Worm (Caenorhabditis elegans) whole organism, late embryonic: ENCODE data around the gene K07F5.6.

Experiments used
- C08G9.2 ChIP-seq: sonication (generic microtip); optimal IDR thresholded peaks from 2 replicates; lab custom pipeline; 2016; ENCODE audit warnings: mild to moderate bottlenecking, missing genetic modification characterization, moderate library complexity, missing compliant biosample characterization
- F13H6.1 ChIP-seq: sonication (generic microtip); optimal IDR thresholded peaks from 2 replicates; lab custom pipeline; 2016; ENCODE audit warnings: missing genetic modification characterization, missing compliant biosample characterization
- K02D7.2 ChIP-seq: sonication (generic microtip); optimal IDR thresholded peaks from 2 replicates; lab custom pipeline; 2017; ENCODE audit warnings: mild to moderate bottlenecking, missing genetic modification characterization, missing compliant biosample characterization
- K09A11.1 ChIP-seq: sonication (generic microtip); optimal IDR thresholded peaks from 2 replicates; lab custom pipeline; 2017; ENCODE audit warnings: antibody characterized with exemption, mild to moderate bottlenecking, missing genetic modification characterization, missing compliant biosample characterization; ENCODE audit not compliant: insufficient read depth
- Y22D7AL.16 ChIP-seq: sonication (generic microtip); optimal IDR thresholded peaks from 2 replicates; lab custom pipeline; 2016; ENCODE audit warnings: missing genetic modification characterization, missing compliant biosample characterization
- ceh-2 ChIP-seq: sonication (generic microtip); optimal IDR thresholded peaks from 2 replicates; lab custom pipeline; 2016; ENCODE audit warnings: missing genotype, missing genetic modification characterization, missing compliant biosample characterization
- ceh-22 ChIP-seq: sonication (generic microtip); optimal IDR thresholded peaks from 2 replicates; lab custom pipeline; 2017; ENCODE audit warnings: missing biosample characterization, missing genetic modification characterization
- ceh-24 ChIP-seq: sonication (generic microtip); optimal IDR thresholded peaks from 2 replicates; lab custom pipeline; 2016; ENCODE audit warnings: mild to moderate bottlenecking, missing genetic modification characterization, missing compliant biosample characterization
- ceh-31 ChIP-seq: sonication (generic microtip); optimal IDR thresholded peaks from 2 replicates; lab custom pipeline; 2016; ENCODE audit warnings: missing genetic modification characterization, missing compliant biosample characterization
- ceh-45 ChIP-seq: fragments of 200-800 bp; sonication (Bioruptor generic); IDR thresholded peaks from 2 replicates; pipeline ENCODE4 v1.3.6; 2022; ENCODE audit warnings: missing genetic modification reagents, missing genetic modification characterization, missing compliant biosample characterization
- ceh-6 ChIP-seq: fragments of 200-800 bp; sonication (Bioruptor generic); optimal IDR thresholded peaks from 2 replicates; lab custom pipeline; 2018; ENCODE audit warnings: mild to moderate bottlenecking, missing genetic modification characterization, missing compliant biosample characterization
- che-1 ChIP-seq: sonication (generic microtip); optimal IDR thresholded peaks from 2 replicates; lab custom pipeline; 2016; ENCODE audit warnings: mild to moderate bottlenecking, missing genetic modification characterization, missing compliant biosample characterization
- dmd-4 ChIP-seq: sonication (generic microtip); optimal IDR thresholded peaks from 2 replicates; lab custom pipeline; 2016; ENCODE audit warnings: borderline replicate concordance, missing genetic modification characterization, missing compliant biosample characterization
- dve-1 ChIP-seq: sonication (generic microtip); optimal IDR thresholded peaks from 2 replicates; lab custom pipeline; 2017; ENCODE audit warnings: antibody characterized with exemption, mild to moderate bottlenecking, missing genetic modification characterization, missing compliant biosample characterization
- elt-2 ChIP-seq: sonication (generic microtip); optimal IDR thresholded peaks from 2 replicates; lab custom pipeline; 2016; ENCODE audit warnings: missing genetic modification reagents, missing genetic modification characterization, missing compliant biosample characterization
- ets-4 ChIP-seq: sonication (generic microtip); optimal IDR thresholded peaks from 2 replicates; lab custom pipeline; 2016; ENCODE audit warnings: missing genetic modification characterization, missing compliant biosample characterization
- eyg-1 ChIP-seq: sonication (generic microtip); optimal IDR thresholded peaks from 2 replicates; lab custom pipeline; 2016; ENCODE audit warnings: missing genotype, missing genetic modification characterization, missing compliant biosample characterization
- fax-1 ChIP-seq: sonication (generic microtip); optimal IDR thresholded peaks from 2 replicates; lab custom pipeline; 2016; ENCODE audit warnings: missing genotype, missing genetic modification characterization, missing compliant biosample characterization
- fkh-10 ChIP-seq: fragments of 150-350 bp; optimal IDR thresholded peaks from 2 replicates; lab custom pipeline; 2014; ENCODE audit warnings: missing biosample characterization, missing genetic modification reagents, missing genetic modification characterization
- gmeb-2 ChIP-seq: sonication (generic microtip); optimal IDR thresholded peaks from 2 replicates; lab custom pipeline; 2016; ENCODE audit warnings: missing genetic modification characterization, inconsistent platforms, missing compliant biosample characterization
- hlh-13 ChIP-seq: fragments of 200-800 bp; sonication (Bioruptor generic); optimal IDR thresholded peaks from 2 replicates; lab custom pipeline; 2018; ENCODE audit warnings: mild to moderate bottlenecking, missing genetic modification characterization, missing compliant biosample characterization
- hlh-30 ChIP-seq: sonication (generic microtip); optimal IDR thresholded peaks from 2 replicates; lab custom pipeline; 2017; ENCODE audit warnings: antibody characterized with exemption, missing genetic modification characterization, missing compliant biosample characterization; ENCODE audit not compliant: insufficient read depth
- hlh-6 ChIP-seq: sonication (generic microtip); optimal IDR thresholded peaks from 2 replicates; lab custom pipeline; 2016; ENCODE audit warnings: missing genotype, missing genetic modification characterization, missing compliant biosample characterization
- hlh-8 ChIP-seq: sonication (generic microtip); optimal IDR thresholded peaks from 2 replicates; lab custom pipeline; 2016; ENCODE audit warnings: missing genotype, missing genetic modification characterization, missing compliant biosample characterization
- lin-11 ChIP-seq: fragments of 200-800 bp; sonication (Bioruptor generic); optimal IDR thresholded peaks from 2 replicates; lab custom pipeline; 2018; ENCODE audit warnings: mild to moderate bottlenecking, missing genetic modification characterization, missing compliant biosample characterization
- madf-2 ChIP-seq: sonication (generic microtip); optimal IDR thresholded peaks from 2 replicates; lab custom pipeline; 2017; ENCODE audit warnings: missing genetic modification characterization, missing compliant biosample characterization
- mec-3 ChIP-seq: sonication (generic microtip); optimal IDR thresholded peaks from 2 replicates; lab custom pipeline; 2016; ENCODE audit warnings: borderline replicate concordance, missing genetic modification characterization, missing compliant biosample characterization
- npax-4 ChIP-seq: sonication (generic microtip); optimal IDR thresholded peaks from 2 replicates; lab custom pipeline; 2016; ENCODE audit warnings: missing genetic modification characterization, missing compliant biosample characterization
- pax-1 ChIP-seq: fragments of 150-350 bp; optimal IDR thresholded peaks from 2 replicates; lab custom pipeline; 2014; ENCODE audit warnings: missing biosample characterization, missing genetic modification characterization
- pha-2 ChIP-seq: sonication (generic microtip); optimal IDR thresholded peaks from 2 replicates; lab custom pipeline; 2017; ENCODE audit warnings: mild to moderate bottlenecking, missing genetic modification characterization, missing compliant biosample characterization
- pha-4 ChIP-seq: fragments of 150-350 bp; optimal IDR thresholded peaks from 2 replicates; lab custom pipeline; 2018; ENCODE audit warnings: missing biosample characterization, missing genetic modification reagents, missing genetic modification characterization
- pqm-1 ChIP-seq: sonication (generic microtip); optimal IDR thresholded peaks from 2 replicates; lab custom pipeline; 2016; ENCODE audit warnings: missing genetic modification characterization, missing compliant biosample characterization
- pros-1 ChIP-seq: fragments of 150-350 bp; optimal IDR thresholded peaks from 2 replicates; lab custom pipeline; 2014; ENCODE audit warnings: missing biosample characterization, missing genetic modification reagents, missing genetic modification characterization
- ref-2 ChIP-seq: sonication (generic microtip); optimal IDR thresholded peaks from 2 replicates; lab custom pipeline; 2016; ENCODE audit warnings: missing genetic modification characterization, missing compliant biosample characterization
- sox-4 ChIP-seq: sonication (generic microtip); optimal IDR thresholded peaks from 2 replicates; lab custom pipeline; 2017; ENCODE audit warnings: mild to moderate bottlenecking, missing genetic modification characterization, inconsistent platforms, missing compliant biosample characterization
- syd-9 ChIP-seq: sonication (generic microtip); optimal IDR thresholded peaks from 2 replicates; lab custom pipeline; 2016; ENCODE audit warnings: mild to moderate bottlenecking, missing genetic modification characterization, moderate library complexity, missing compliant biosample characterization
- tbx-2 ChIP-seq: sonication (generic microtip); optimal IDR thresholded peaks from 2 replicates; lab custom pipeline; 2016; ENCODE audit warnings: missing genetic modification characterization, missing compliant biosample characterization
- tbx-7 ChIP-seq: sonication (generic microtip); optimal IDR thresholded peaks from 2 replicates; lab custom pipeline; 2016; ENCODE audit warnings: missing genotype, missing genetic modification characterization, missing compliant biosample characterization
- ttx-3 ChIP-seq: sonication (generic microtip); optimal IDR thresholded peaks from 2 replicates; lab custom pipeline; 2016; ENCODE audit warnings: missing genetic modification reagents, missing genetic modification characterization, missing compliant biosample characterization
- unc-3 ChIP-seq, 2 experiments: fragments of 200-800 bp in 1 of 2; sonication (Bioruptor generic) in 1 of 2; sonication (generic microtip) in 1 of 2; conservative IDR thresholded peaks in 1 of 2; optimal IDR thresholded peaks in 1 of 2; 2 replicates each; pipeline versions ENCODE4 v1.3.6 to Lab custom; 2016 to 2022; ENCODE audit warnings: missing compliant biosample characterization in 2 of 2, missing genetic modification characterization in 2 of 2, missing genetic modification reagents in 1 of 2
- unc-42 ChIP-seq: sonication (generic microtip); optimal IDR thresholded peaks from 2 replicates; lab custom pipeline; 2016; ENCODE audit warnings: missing genotype, missing genetic modification characterization, missing compliant biosample characterization
- unc-55 ChIP-seq: sonication (generic microtip); optimal IDR thresholded peaks from 2 replicates; lab custom pipeline; 2017; ENCODE audit warnings: missing biosample characterization, missing genetic modification reagents, missing genetic modification characterization
- unc-86 ChIP-seq: sonication (generic microtip); optimal IDR thresholded peaks from 2 replicates; lab custom pipeline; 2016; ENCODE audit warnings: missing genetic modification characterization, missing compliant biosample characterization
- zip-5 ChIP-seq: sonication (generic microtip); optimal IDR thresholded peaks from 2 replicates; lab custom pipeline; 2016; ENCODE audit warnings: missing genetic modification characterization, missing compliant biosample characterization

Gene K07F5.6

DNA sequence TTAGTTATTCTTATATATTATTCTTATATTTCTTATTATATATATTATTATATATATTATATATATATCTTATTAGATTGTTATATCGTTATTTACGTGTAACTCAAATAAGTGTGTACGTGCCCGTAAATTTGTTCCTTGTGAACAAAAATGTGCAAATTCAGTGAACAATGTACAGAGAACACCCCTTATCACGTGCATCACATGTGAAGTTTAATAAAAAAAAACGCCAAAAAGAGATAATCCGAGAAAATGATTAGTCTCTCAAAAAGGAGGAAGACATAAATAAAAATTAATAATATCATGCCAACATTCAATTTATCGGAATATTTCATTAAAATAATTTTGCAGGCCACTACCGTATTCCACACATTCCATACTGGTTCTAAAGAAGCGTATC, 46.8 kb downstream of the K07F5.6 start:
- TF ChIP-seq ets-4 (tag; lab: Kevin White, UChicago) = no peak
- no peak for TF ChIP-seq lin-11 (tag; lab: Kevin White, UChicago)
- no peak for TF ChIP-seq ceh-24
- TF ChIP-seq mec-3 (tag; lab: Kevin White, UChicago) = no peak
- TF ChIP-seq pros-1 (tag; lab: Kevin White, UChicago) = no peak
- no peak for TF ChIP-seq F13H6.1 (tag; lab: Kevin White, UChicago)

DNA sequence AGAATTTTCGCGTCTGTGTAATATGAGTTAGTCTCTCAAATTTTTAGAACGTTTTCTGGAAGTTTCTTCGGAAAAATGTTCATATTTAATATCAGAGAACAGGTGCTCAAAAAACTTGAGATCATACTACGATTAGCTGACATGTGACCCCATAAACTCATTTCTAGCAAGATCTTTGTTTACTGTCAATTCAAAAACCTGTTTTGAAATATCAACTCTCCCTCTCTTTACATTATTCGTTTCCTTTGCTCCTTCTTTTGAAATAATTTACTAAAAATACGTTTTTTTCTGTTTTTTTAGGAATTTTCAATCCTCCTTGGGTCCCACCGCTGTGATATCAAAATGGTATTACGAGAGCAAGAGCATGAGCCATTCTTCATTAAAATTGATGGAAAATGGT, 47.3 kb downstream of the K07F5.6 start, which contains the start of gene fat-4:
TSS of gene fat-4 (plus strand) at position 301 of the 400 bp plus-strand sequence.
- TF ChIP-seq gmeb-2 (tag; lab: Kevin White, UChicago) (no peak), ceh-22 (tag; lab: Kevin White, UChicago) (no peak), madf-2 (tag; lab: Kevin White, UChicago) (no peak), pha-4 (no peak), che-1 (tag; lab: Kevin White, UChicago) (no peak), K02D7.2 (tag; lab: Kevin White, UChicago) (no peak), pqm-1 (tag; lab: Kevin White, UChicago) (no peak), hlh-8 (tag; lab: Kevin White, UChicago) (no peak), dve-1 (tag; lab: Kevin White, UChicago) (no peak), unc-86 (tag; lab: Kevin White, UChicago) (no peak), Y22D7AL.16 (tag; lab: Kevin White, UChicago) (no peak), fkh-10 (GFP tag; lab: Kevin White, UChicago) (no peak), zip-5 (no peak), fax-1 (tag; lab: Kevin White, UChicago) (no peak), npax-4 (tag; lab: Kevin White, UChicago) (no peak), hlh-13 (GFP tag; lab: Kevin White, UChicago) (no peak), K09A11.1 (tag; lab: Kevin White, UChicago) (no peak), lin-11 (tag; lab: Kevin White, UChicago) (no peak), ceh-24 (no peak)
- TF ChIP-seq, all 69 proteins: peak for 0

DNA sequence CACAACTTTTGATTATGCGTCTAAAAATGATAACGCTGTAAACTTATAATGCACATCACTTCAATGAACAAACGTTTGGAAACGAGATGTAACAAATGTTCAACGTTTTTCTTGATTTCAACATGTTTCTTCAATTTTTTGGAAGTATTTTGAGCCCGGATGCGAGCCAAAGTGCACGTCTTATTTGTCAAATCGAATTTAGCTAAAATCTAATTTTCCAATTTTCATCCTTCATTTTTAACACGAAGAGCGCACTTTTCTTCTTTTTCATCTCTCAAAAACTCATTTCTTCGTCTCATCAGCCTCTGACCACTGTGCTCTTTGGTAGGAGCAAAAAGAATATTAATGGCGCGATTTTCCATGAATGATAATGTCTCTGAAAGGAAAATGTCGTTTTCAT, 48.2 kb downstream of the K07F5.6 start:
- TF ChIP-seq ceh-45 (GFP tag; lab: Robert Waterston, UW) = no peak
- peak; percentile 96 for TF ChIP-seq unc-42

DNA sequence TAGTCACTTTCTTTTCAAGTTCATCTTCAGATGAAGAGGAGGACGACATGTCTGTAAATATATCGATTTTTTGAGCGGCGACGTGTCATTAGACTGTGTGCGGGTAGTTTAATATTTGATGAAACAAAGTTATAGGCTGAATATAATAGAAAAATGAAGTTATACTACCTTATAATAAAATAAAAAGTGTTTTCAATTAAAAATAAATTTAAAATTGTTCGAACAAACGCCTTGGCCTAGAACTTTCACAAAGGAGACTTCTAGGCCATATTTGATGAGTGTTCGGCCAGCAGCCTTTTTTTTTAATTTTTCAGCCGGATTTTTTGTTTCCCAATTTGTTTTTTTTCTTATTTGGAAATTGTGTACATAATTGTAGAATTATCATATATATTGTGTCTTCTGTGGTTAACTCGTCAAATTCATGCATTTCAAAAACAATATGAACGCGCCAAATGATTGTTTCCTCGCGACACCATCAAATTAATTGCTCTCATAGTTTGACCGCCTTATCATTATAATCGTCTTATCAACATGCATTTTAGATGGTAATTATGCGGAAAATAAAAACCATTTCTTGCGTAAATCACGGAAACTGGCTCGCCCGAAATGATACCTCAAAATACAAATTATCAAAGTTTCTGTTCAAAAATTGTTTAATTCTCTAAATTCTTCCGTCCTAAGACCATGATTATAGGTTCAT, 49.0 kb downstream of the K07F5.6 start, which contains the start of gene T13F2.2:
TSS of gene T13F2.2 (minus strand) at position 51 of the 700 bp plus-strand sequence.
- TF ChIP-seq pax-1 (tag; lab: Kevin White, UChicago) (no peak), syd-9 (tag; lab: Kevin White, UChicago) (no peak), hlh-30 (tag; lab: Kevin White, UChicago) (no peak), tbx-2 (tag; lab: Kevin White, UChicago) (peak; percentile 52), eyg-1 (tag; lab: Kevin White, UChicago) (no peak), ceh-2 (tag; lab: Kevin White, UChicago) (peak; percentile 3), gmeb-2 (tag; lab: Kevin White, UChicago) (no peak), pha-2 (no peak), hlh-6 (tag; lab: Kevin White, UChicago) (no peak), ttx-3 (no peak), unc-3 (GFP tag; conservative IDR thresholded peaks at IDR 0.05; lab: Robert Waterston, UW) (no peak), unc-3 (tag; optimal IDR thresholded peaks at IDR 0.05; lab: Kevin White, UChicago) (no peak), tbx-7 (tag; lab: Kevin White, UChicago) (no peak), ref-2 (tag; lab: Kevin White, UChicago) (no peak), hlh-8 (tag; lab: Kevin White, UChicago) (no peak), fax-1 (tag; lab: Kevin White, UChicago) (no peak), zip-5 (peak; percentile 41), K09A11.1 (tag; lab: Kevin White, UChicago) (no peak), fkh-10 (GFP tag; lab: Kevin White, UChicago) (no peak), unc-55 (GFP tag; lab: Kevin White, UChicago) (no peak), sox-4 (tag; lab: Kevin White, UChicago) (no peak), npax-4 (tag; lab: Kevin White, UChicago) (no peak), pros-1 (tag; lab: Kevin White, UChicago) (no peak), dmd-4 (tag; lab: Kevin White, UChicago) (no peak), elt-2 (tag; lab: Kevin White, UChicago) (peak; percentile 58), ceh-6 (GFP tag; lab: Kevin White, UChicago) (no peak), ceh-31 (tag; lab: Kevin White, UChicago) (peak; percentile 38), C08G9.2 (tag; lab: Kevin White, UChicago) (peak; percentile 10)
